Fruit fly (Drosophila melanogaster) whole organism, larva: ENCODE data around the gene CG6295.

Experiments used
- noc ChIP-seq: fragments of 200-800 bp; sonication (Bioruptor generic); optimal IDR thresholded peaks from 3 replicates; lab custom pipeline; 2019; ENCODE audit warnings: missing biosample characterization, mild to moderate bottlenecking, missing genetic modification characterization, moderate library complexity

Gene CG6295

DNA sequence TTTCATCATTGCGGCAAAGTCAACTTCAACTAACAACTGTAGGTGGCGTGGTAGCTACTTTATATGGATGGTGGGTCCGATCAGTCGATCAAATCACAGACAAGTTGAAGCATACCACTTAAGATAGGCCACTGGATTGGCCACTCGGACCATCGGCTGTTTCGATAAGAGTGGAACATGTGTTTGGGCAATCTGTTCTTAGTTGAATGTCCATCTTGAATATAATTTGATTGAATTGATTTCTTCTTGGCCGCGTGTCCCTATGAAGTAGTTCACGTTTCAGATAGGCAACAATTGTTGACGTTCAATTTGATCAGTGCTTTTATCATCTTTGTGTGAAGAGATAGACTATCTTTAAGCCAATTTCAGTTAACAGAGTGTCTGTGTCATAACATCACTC, at the start of gene CG6295:
TSS of gene CG6295 (minus strand) at position 34 of the 400 bp plus-strand sequence.
- no peak for TF ChIP-seq noc (tag; lab: Kevin White, UChicago)

- no peak for TF ChIP-seq noc (tag; lab: Kevin White, UChicago)
These were observed 49.3 kb upstream of the CG6295 start for dm6 chr3R:27056152-27056551.

DNA sequence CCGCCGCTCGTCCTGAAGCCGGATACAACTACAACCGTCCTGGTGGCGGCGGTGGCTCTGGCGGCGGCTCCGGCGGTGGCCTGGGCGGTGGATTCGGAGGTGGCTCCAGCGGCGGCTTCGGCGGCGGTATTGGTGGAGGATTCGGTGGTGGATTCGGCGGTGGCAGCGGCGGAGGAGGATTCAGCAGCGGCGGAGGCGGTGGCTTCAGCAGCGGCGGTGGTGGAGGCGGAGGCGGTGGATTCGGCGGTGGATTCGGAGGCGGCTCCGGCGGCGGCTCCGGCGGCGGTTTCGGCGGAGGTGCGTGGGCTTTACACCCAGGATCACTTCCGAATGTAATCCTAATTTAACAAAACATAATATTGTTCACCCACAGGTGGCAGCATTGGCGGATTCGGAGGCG, 42.7 kb upstream of the CG6295 start:
- no peak for TF ChIP-seq noc (tag; lab: Kevin White, UChicago)

DNA sequence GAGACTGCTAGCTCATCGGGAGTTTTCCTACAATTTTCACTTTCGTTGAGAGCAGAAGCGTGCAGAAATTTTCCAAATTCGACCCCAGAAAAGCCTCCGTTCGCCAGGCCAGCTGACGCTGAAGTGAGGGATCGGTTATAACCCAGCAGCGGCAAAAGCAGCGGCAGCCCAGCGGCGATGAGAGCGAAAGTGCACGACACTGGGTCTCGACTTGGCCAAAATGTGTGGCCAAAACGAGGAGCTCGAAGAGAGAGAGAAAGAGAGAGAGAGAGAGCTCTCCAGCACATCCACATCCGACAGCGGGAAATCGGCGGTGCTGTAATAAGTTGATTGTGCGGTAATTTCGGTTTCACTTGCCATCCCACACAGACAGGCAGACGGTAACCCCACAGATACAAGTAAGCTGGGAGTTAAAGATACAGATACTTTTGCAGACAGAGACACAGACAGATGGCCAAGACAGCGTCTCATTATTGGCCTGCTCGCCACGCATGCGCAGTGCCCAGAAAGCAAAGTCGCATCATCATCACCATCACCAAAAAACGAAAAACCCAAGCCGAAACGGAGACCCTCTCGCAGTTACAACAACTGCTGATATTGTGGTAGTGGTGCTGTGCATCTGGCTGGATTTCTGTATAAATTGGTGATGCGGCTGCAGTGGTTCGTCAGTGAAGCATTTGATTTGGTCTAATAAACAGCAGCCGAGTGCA, 41.9 kb upstream of the CG6295 start, which contains the start of gene TwdlT:
TSS of gene TwdlT (plus strand) at position 660 of the 710 bp plus-strand sequence.
- TF ChIP-seq noc (tag; lab: Kevin White, UChicago), result no peak

- TF ChIP-seq noc (tag; lab: Kevin White, UChicago), result no peak
These were observed 33.2 kb upstream of the CG6295 start for dm6 chr3R:27040044-27040443.

dm6 chr3R:27033935-27034334, 27.1 kb upstream of the CG6295 start:
- no peak for TF ChIP-seq noc (tag; lab: Kevin White, UChicago)

- TF ChIP-seq noc (tag; lab: Kevin White, UChicago), result no peak
These were observed 19.2 kb upstream of the CG6295 start, which contains the start of gene CG6271 for dm6 chr3R:27026009-27026408. Gene CG6271, minus strand, starts transcription at chr3R:27026109.

dm6 chr3R:27023117-27023516, 16.3 kb upstream of the CG6295 start, which contains the start of gene CG6277:
Gene CG6277, minus strand, starts transcription at chr3R:27023217.
- TF ChIP-seq noc (tag; lab: Kevin White, UChicago), result no peak

DNA sequence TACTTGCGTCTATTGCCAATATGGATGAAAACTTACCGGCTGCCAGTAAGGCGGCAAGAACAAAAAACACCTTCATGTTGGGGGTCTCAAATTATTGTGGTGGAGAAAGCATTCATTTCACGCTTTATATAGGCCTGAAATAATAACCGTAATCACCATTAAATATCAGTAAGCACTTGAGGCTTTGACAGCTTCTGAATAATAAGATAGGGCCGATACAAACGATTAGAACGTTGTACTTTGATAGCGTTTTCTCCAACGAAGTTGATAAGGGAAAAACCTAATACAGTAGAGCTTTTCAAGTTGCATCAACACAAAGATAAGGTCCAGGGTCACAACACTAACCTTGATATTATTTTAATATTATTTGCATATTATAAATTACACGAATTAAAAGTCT, 14.4 kb upstream of the CG6295 start, which contains the start of gene CG6283:
TSS of gene CG6283 (minus strand) at position 101 of the 400 bp plus-strand sequence.
- no peak for TF ChIP-seq noc (tag; lab: Kevin White, UChicago)

- peak; percentile 72 for TF ChIP-seq noc (tag; lab: Kevin White, UChicago)
These were observed 12.9 kb upstream of the CG6295 start, which contains the start of gene CG17191 for dm6 chr3R:27019701-27020172. Gene CG17191, minus strand, starts transcription at chr3R:27019751.

DNA sequence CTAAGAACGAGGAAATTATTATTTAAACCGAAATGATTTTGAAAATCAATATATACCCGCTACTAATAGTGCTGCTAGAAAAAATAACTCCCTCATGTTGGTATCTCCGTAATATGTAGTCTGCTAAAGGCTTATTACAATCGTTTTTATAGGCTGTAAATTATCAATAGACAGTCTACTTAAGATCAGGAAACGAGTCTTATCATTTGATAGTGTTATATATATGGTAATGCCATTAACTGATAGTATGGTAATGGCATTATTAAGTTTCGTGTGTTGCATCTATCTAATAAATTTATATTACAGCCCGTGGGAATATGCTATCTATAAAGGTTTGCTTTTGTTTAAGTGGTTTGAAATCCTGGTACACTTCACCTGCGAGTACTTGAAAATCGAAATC, 11.3 kb upstream of the CG6295 start, which contains the start of gene CG17192:
TSS of gene CG17192 (minus strand) at position 101 of the 400 bp plus-strand sequence.
- TF ChIP-seq noc (tag; lab: Kevin White, UChicago), result no peak

DNA sequence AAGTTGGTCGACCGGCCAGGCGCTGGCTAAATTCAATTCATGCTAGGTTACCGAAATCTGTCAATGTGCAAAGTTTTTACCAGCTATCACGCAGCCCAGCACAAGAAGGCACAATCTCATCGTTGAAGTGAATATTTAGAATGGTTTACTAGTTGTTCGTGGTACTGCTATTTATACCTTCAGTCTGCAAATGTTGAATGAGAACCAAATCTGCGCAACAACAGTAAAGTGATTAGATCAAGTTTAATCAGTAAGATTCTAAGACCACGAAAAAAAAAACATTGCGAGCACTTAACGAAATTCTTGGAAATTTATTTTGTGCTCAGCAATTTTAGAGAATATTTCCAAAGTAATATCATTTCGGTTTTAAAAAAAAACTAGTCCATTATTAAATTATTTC, 1.5 kb downstream of the CG6295 start, which contains the start of gene CG6296:
TSS of gene CG6296 (minus strand) at position 132 of the 400 bp plus-strand sequence.
- TF ChIP-seq noc (tag; lab: Kevin White, UChicago), result no peak

dm6 chr3R:27002787-27003186, 4.1 kb downstream of the CG6295 start:
- TF ChIP-seq noc (tag; lab: Kevin White, UChicago), result peak; percentile 90

dm6 chr3R:26999452-26999851, 7.4 kb downstream of the CG6295 start, which contains the start of gene CG31077:
Gene CG31077, plus strand, starts transcription at chr3R:26999752.
- TF ChIP-seq noc (tag; lab: Kevin White, UChicago), result no peak

DNA sequence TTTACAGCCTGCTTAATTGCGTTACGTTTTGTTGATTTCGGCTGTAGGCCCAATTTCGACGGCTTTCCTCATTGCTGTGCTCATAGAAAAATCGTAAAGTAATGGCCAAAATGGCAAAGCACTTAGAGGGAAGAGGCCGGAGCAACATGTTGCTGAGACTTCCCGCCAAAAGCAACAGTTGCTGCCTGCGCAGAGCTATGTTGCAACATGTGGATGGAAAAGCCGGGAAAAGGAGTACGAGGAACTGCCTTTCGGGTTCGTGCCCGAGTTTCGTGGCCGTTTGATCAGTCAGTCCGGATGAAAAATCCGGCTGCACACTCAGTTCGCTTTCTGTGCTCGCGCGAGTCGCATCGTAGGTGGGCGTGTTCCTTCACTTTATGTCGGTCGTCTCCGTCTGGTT, 10.2 kb downstream of the CG6295 start, which contains the start of gene RYa-R:
TSS of gene RYa-R (plus strand) at position 339 of the 400 bp plus-strand sequence.
- TF ChIP-seq noc (tag; lab: Kevin White, UChicago), result no peak

DNA sequence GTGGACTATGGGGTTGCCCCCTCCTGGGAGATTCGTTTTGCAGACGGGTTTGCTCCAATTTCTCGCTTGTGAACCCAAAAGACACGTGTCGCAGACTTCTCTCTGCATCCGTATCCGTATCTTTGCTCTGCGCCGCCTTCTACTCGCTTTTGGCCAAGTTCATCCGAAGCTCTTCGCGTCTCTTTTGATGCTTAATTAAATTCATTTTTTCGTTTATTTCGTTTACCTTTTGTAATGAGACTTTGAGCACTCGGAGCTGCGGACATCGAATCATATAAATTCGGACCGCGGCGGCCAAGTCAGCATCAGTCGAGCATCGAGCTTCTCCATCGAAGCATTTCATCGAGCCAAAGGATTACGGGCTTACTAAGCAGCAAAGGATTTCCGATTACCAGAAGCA, 12.3 kb downstream of the CG6295 start, which contains the start of gene TwdlC:
TSS of gene TwdlC (plus strand) at position 301 of the 400 bp plus-strand sequence.
- TF ChIP-seq noc (tag; lab: Kevin White, UChicago), result no peak
